Worm (Caenorhabditis elegans) whole organism, L4 larva: Measurements from ENCODE around the gene mam-6.
A peak's percentile ranks its signal among the peaks of the same experiment; 100 is the strongest.

Source experiments
- Y5F2A.4 ChIP-seq: fragments of 200-800 bp; sonication (Bioruptor generic); optimal IDR thresholded peaks from 2 replicates; lab custom pipeline; 2018; ENCODE audit warnings: mild to moderate bottlenecking, missing genetic modification characterization, missing compliant biosample characterization
- ZK546.5 ChIP-seq, 2 experiments: sonication (generic microtip); optimal IDR thresholded peaks; 2 replicates each; lab custom pipeline; 2017; ENCODE audit warnings: missing biosample characterization in 2 of 2, missing genetic modification characterization in 2 of 2
- aha-1 ChIP-seq: fragments of 150-350 bp; peaks from one replicate; lab custom pipeline; 2014; ENCODE audit warnings: missing biosample characterization, missing genetic modification characterization
- ama-1 ChIP-seq: fragments of 150-350 bp; optimal IDR thresholded peaks from 2 replicates; lab custom pipeline; 2014; ENCODE audit warnings: inconsistent platforms, mixed read lengths
- attf-4 ChIP-seq: sonication (generic microtip); optimal IDR thresholded peaks from 3 replicates; lab custom pipeline; 2017; ENCODE audit warnings: missing biosample characterization, missing genetic modification characterization
- ceh-62 ChIP-seq: sonication (generic microtip); optimal IDR thresholded peaks from 2 replicates; lab custom pipeline; 2017; ENCODE audit warnings: missing biosample characterization, missing genetic modification characterization
- ceh-82 ChIP-seq: sonication (generic microtip); optimal IDR thresholded peaks from 2 replicates; lab custom pipeline; 2017; ENCODE audit warnings: missing biosample characterization, missing genetic modification characterization
- ces-1 ChIP-seq: fragments of 150-350 bp; sonication (generic microtip); optimal IDR thresholded peaks from 4 replicates; lab custom pipeline; 2014; ENCODE audit warnings: missing biosample characterization, missing genetic modification reagents, missing genetic modification characterization
- cey-2 ChIP-seq: sonication (generic microtip); optimal IDR thresholded peaks from 3 replicates; lab custom pipeline; 2017; ENCODE audit warnings: missing genetic modification characterization, mild to moderate bottlenecking, missing compliant biosample characterization, antibody characterized with exemption, borderline replicate concordance; ENCODE audit not compliant: insufficient read depth
- daf-16 ChIP-seq, 3 experiments: sonication (generic microtip); optimal IDR thresholded peaks; 2 replicates each; lab custom pipeline; 2016 to 2017; ENCODE audit warnings: missing genetic modification characterization in 3 of 3, missing genetic modification reagents in 3 of 3, mild to moderate bottlenecking in 2 of 3, missing compliant biosample characterization in 2 of 3, missing biosample characterization in 1 of 3, moderate library complexity in 1 of 3
- dmd-6 ChIP-seq: fragments of 200-800 bp; sonication (Bioruptor generic); IDR thresholded peaks from 2 replicates; pipeline ENCODE4 v1.3.6; 2022; ENCODE audit warnings: missing genetic modification reagents, missing genetic modification characterization, missing compliant biosample characterization
- dmd-9 ChIP-seq: fragments of 200-800 bp; sonication (Bioruptor generic); IDR thresholded peaks from 2 replicates; pipeline ENCODE4 v1.3.6; 2022; ENCODE audit warnings: missing genetic modification reagents, missing genetic modification characterization, missing compliant biosample characterization
- duxl-1 ChIP-seq: sonication (generic microtip); optimal IDR thresholded peaks from 2 replicates; lab custom pipeline; 2016; ENCODE audit warnings: mild to moderate bottlenecking, missing genetic modification characterization, moderate library complexity, missing compliant biosample characterization; ENCODE audit not compliant: poor library complexity
- dve-1 ChIP-seq: sonication (generic microtip); optimal IDR thresholded peaks from 2 replicates; lab custom pipeline; 2017; ENCODE audit warnings: antibody characterized with exemption, mild to moderate bottlenecking, missing genetic modification characterization, missing compliant biosample characterization; ENCODE audit not compliant: insufficient read depth
- fos-1 ChIP-seq: fragments of 150-350 bp; optimal IDR thresholded peaks from 2 replicates; lab custom pipeline; 2014; ENCODE audit warnings: missing biosample characterization, missing genetic modification characterization
- hlh-11 ChIP-seq: fragments of 200-800 bp; sonication (Bioruptor generic); optimal IDR thresholded peaks from 2 replicates; lab custom pipeline; 2018; ENCODE audit warnings: mild to moderate bottlenecking, missing genetic modification characterization, missing compliant biosample characterization
- hlh-30 ChIP-seq: sonication (generic microtip); optimal IDR thresholded peaks from 2 replicates; lab custom pipeline; 2017; ENCODE audit warnings: antibody characterized with exemption, mild to moderate bottlenecking, missing genetic modification characterization, missing compliant biosample characterization; ENCODE audit not compliant: insufficient read depth
- madf-9 ChIP-seq: fragments of 200-800 bp; sonication (Bioruptor generic); conservative IDR thresholded peaks from 2 replicates; pipeline ENCODE4 v1.3.6; 2022; ENCODE audit warnings: missing genetic modification reagents, missing genetic modification characterization, missing compliant biosample characterization
- mdl-1 ChIP-seq, 2 experiments: fragments of 150-350 bp in 1 of 2; sonication (generic microtip) in 1 of 2; optimal IDR thresholded peaks; 2 replicates each; lab custom pipeline; 2014 to 2017; ENCODE audit warnings: missing biosample characterization in 2 of 2, missing genetic modification characterization in 2 of 2
- mep-1 ChIP-seq: fragments of 150-350 bp; sonication (generic microtip); optimal IDR thresholded peaks from 3 replicates; lab custom pipeline; 2014; ENCODE audit warnings: missing biosample characterization, missing genetic modification characterization
- mxl-2 ChIP-seq: fragments of 200-800 bp; sonication (Bioruptor generic); conservative IDR thresholded peaks from 2 replicates; pipeline ENCODE4 v1.3.6; 2022; ENCODE audit warnings: missing genetic modification reagents, missing genetic modification characterization, missing compliant biosample characterization
- nhr-28 ChIP-seq: fragments of 150-350 bp; optimal IDR thresholded peaks from 2 replicates; lab custom pipeline; 2014; ENCODE audit warnings: missing biosample characterization, missing genetic modification characterization
- nhr-48 ChIP-seq: sonication (generic microtip); optimal IDR thresholded peaks from 2 replicates; lab custom pipeline; 2016; ENCODE audit warnings: mild to moderate bottlenecking, missing genetic modification characterization, missing compliant biosample characterization
- nhr-76 ChIP-seq: fragments of 150-350 bp; optimal IDR thresholded peaks from 2 replicates; lab custom pipeline; 2014; ENCODE audit warnings: missing biosample characterization, missing genetic modification characterization
- nhr-77 ChIP-seq: fragments of 150-350 bp; optimal IDR thresholded peaks from 2 replicates; lab custom pipeline; 2014; ENCODE audit warnings: missing biosample characterization, missing genetic modification characterization
- pha-4 ChIP-seq, 2 experiments: fragments of 150-350 bp in 1 of 2; fragments of 200-800 bp in 1 of 2; sonication (Bioruptor generic) in 1 of 2; IDR thresholded peaks in 1 of 2; optimal IDR thresholded peaks in 1 of 2; 2 replicates each; pipeline versions ENCODE4 v1.3.6 to Lab custom; 2014 to 2022; ENCODE audit warnings: missing genetic modification characterization in 2 of 2, missing genetic modification reagents in 2 of 2, missing biosample characterization in 1 of 2, missing compliant biosample characterization in 1 of 2
- pqm-1 ChIP-seq: sonication (generic microtip); optimal IDR thresholded peaks from 2 replicates; lab custom pipeline; 2017; ENCODE audit warnings: missing biosample characterization, missing genetic modification characterization
- snpc-4 ChIP-seq: fragments of 150-350 bp; optimal IDR thresholded peaks from 2 replicates; lab custom pipeline; 2014; ENCODE audit warnings: missing biosample characterization, missing genetic modification characterization
- spr-3 ChIP-seq: fragments of 200-800 bp; sonication (Bioruptor generic); optimal IDR thresholded peaks from 2 replicates; lab custom pipeline; 2018; ENCODE audit warnings: mild to moderate bottlenecking, missing genetic modification characterization, missing compliant biosample characterization
- tag-97 ChIP-seq: fragments of 200-800 bp; sonication (Bioruptor generic); IDR thresholded peaks from 2 replicates; pipeline ENCODE4 v1.3.6; 2022; ENCODE audit warnings: missing genetic modification characterization, missing compliant biosample characterization
- unc-130 ChIP-seq: sonication (generic microtip); optimal IDR thresholded peaks from 2 replicates; lab custom pipeline; 2016; ENCODE audit warnings: missing genetic modification reagents, missing genetic modification characterization, missing compliant biosample characterization
- unc-39 ChIP-seq: sonication (generic microtip); optimal IDR thresholded peaks from 2 replicates; lab custom pipeline; 2017; ENCODE audit warnings: missing biosample characterization, missing genetic modification characterization
- unc-62 ChIP-seq, 3 experiments: fragments of 150-350 bp in 1 of 3; sonication (generic microtip); optimal IDR thresholded peaks in 2 of 3; peaks in 1 of 3; 1 replicate in 1 of 3; 2 replicates in 2 of 3; lab custom pipeline; 2014 to 2017; ENCODE audit warnings: missing biosample characterization in 3 of 3, missing genetic modification characterization in 3 of 3, missing genetic modification reagents in 3 of 3, missing genotype in 1 of 3
- zag-1 ChIP-seq: fragments of 150-350 bp; optimal IDR thresholded peaks from 2 replicates; lab custom pipeline; 2014; ENCODE audit warnings: missing biosample characterization, missing genetic modification characterization

Gene mam-6

DNA sequence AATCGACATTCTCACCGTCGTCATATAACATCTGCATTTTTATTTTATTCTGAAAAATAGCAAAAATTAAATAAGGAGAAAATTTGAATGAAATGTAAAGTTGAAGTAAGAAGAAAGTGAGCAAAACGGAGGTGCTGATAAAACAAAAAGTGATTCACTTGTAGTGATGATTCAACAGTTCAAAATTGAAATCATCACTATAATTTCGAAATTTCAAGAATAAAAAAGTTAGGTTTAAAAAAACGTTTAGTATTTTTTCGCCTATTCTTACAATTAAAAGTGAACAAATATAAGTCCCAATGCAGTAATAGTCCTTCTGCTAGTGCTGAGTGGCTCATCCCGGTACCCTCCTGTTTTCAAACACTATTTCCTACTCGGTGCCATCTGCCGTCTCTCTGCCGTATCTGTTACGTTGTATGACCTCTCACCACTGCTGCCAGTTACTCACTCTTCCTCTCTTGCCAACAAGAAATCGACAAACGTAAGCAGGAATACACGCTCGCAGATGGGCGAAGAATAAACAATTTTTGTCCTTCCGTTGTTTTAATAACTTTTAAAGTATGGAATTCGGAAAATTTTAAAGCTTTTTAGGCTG, 31.3 kb upstream of the mam-6 start, which contains the start of gene dhhc-1 (continued):
- TF ChIP-seq dmd-6, result peak; percentile 46; the same call in 1 of the 2 replicates
- peak; percentile 43 for TF ChIP-seq mep-1 (tag; lab: Kevin White, UChicago)
- TF ChIP-seq mdl-1 (tag; optimal IDR thresholded peaks at IDR 0.05; lab: Kevin White, UChicago), result no peak
- no peak for TF ChIP-seq attf-4
- TF ChIP-seq Y5F2A.4 (GFP tag; lab: Kevin White, UChicago), result no peak
- TF ChIP-seq madf-9 (GFP tag; lab: Robert Waterston, UW), result no peak
- TF ChIP-seq ZK546.5 (tag; optimal IDR thresholded peaks at IDR 0.05; lab: Kevin White, UChicago), result no peak
- no peak for TF ChIP-seq unc-130
- TF ChIP-seq duxl-1, result no peak
- no peak for TF ChIP-seq ceh-62
- no peak for TF ChIP-seq cey-2 (tag; lab: Kevin White, UChicago)
- no peak for TF ChIP-seq ceh-82 (tag; lab: Kevin White, UChicago)
- TF ChIP-seq pha-4 (GFP tag; IDR thresholded peaks at IDR 0.05; lab: Robert Waterston, UW), result no peak
- TF ChIP-seq pha-4 (tag; optimal IDR thresholded peaks at IDR 0.05; lab: Kevin White, UChicago), result no peak
- no peak for TF ChIP-seq spr-3 (GFP tag; lab: Kevin White, UChicago)
- no peak for TF ChIP-seq nhr-48 (tag; lab: Kevin White, UChicago)
- no peak for TF ChIP-seq snpc-4 (tag; lab: Kevin White, UChicago)
- no peak for TF ChIP-seq tag-97 (GFP tag; lab: Robert Waterston, UW)
- no peak for TF ChIP-seq unc-39
- peak; percentile 34 for TF ChIP-seq nhr-28

- TF ChIP-seq pqm-1 (peak; percentile 94), zag-1 (no peak), nhr-77 (tag; lab: Kevin White, UChicago) (peak; percentile 10), ZK546.5 (tag; optimal IDR thresholded peaks at IDR 0.05; lab: Kevin White, UChicago) (no peak), hlh-11 (tag; lab: Kevin White, UChicago) (peak; percentile 27), dve-1 (tag; lab: Kevin White, UChicago) (peak; percentile 35), daf-16 (GFP tag; optimal IDR thresholded peaks at IDR 0.05; lab: Kevin White, UChicago) (no peak), daf-16 (tag; optimal IDR thresholded peaks at IDR 0.05; lab: Kevin White, UChicago) (peak; percentile 52), ama-1 (no peak), dmd-9 (no peak), aha-1 (no peak), mxl-2 (GFP tag; lab: Robert Waterston, UW) (no peak), cey-2 (tag; lab: Kevin White, UChicago) (no peak), ceh-82 (tag; lab: Kevin White, UChicago) (no peak), dmd-6 (peak; percentile 51), duxl-1 (no peak), nhr-28 (peak; percentile 45), ces-1 (GFP tag; lab: Kevin White, UChicago) (no peak), nhr-76 (no peak)
These were observed 28.6 kb upstream of the mam-6 start, which contains the start of gene F09B12.3 for ce11 chrX:15097763-15098162. TSS of gene F09B12.3 (minus strand) at chrX:15097954.

DNA sequence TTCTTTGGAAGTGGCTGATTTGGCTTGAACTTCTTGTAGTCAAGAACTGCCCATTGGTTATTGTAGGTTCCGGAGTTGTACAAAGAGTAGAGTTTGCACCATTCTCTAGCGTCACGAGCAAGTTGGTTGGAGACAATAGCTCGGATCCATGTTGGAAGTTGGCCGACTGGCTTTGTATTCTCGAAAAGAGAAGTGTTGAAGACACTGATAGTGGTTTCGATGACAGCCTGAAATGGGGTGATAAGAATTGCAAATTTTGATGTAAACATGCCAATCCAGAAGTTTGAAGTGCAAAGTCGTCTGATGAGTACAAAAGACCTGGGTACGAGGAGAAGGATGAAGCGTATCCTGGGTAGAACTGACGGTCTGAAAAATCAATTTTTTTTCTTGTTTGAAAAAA, 27.1 kb upstream of the mam-6 start:
- TF ChIP-seq aha-1 (peak; percentile 58), daf-16 (GFP tag; optimal IDR thresholded peaks at IDR 0.05; lab: Kevin White, UChicago) (no peak), daf-16 (tag; optimal IDR thresholded peaks at IDR 0.05; lab: Kevin White, UChicago) (peak; percentile 63), fos-1 (tag; lab: Kevin White, UChicago) (no peak), pqm-1 (peak; percentile 27), mxl-2 (GFP tag; lab: Robert Waterston, UW) (no peak), hlh-11 (tag; lab: Kevin White, UChicago) (peak; percentile 20), dve-1 (tag; lab: Kevin White, UChicago) (peak; percentile 20), dmd-6 (peak; percentile 64)

DNA sequence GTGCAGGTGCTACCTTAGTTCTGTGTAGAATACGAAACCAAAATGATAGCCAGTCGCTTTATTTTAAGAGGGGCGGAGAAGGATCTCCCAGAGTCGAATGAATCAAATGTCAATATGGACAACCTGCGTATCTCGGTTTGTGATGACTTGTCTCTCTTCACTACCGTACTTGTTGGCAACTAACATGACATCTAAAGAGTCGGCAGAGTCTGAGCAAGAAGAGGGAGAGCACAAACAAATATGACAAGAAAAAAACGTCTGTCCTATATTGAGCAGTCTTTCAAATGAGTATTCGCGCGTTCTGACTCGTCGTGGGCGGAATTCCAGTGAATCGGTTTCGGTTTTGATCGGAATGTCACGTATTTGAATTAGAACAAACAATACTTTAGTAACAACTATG, 25.8 kb upstream of the mam-6 start, which contains the start of gene F09B12.7:
Gene F09B12.7 (minus strand): TSS at position 101 of the 400 bp plus-strand sequence.
- TF ChIP-seq hlh-30 (tag; lab: Kevin White, UChicago) (no peak), unc-62 (GFP tag; optimal IDR thresholded peaks at IDR 0.05 in 1 of 2; lab: Kevin White, UChicago) (peak in 1 of 2 experiments; percentile 73), unc-62 (tag; optimal IDR thresholded peaks at IDR 0.05; lab: Kevin White, UChicago) (no peak)
- TF ChIP-seq, all 104 proteins: peak for 1
